7 worm cellular contexts compared by ENCODE assay signal in genomic region chrII:9063350-9063749, ce11.
A peak's percentile ranks its signal among the peaks of the same experiment; 100 is the strongest.
TF ChIP-seq lines count a peak whose summit lies in the region.

No protein-coding gene starts in this region.

TF ChIP-seq in whole organism, L1 larva, 84 proteins besides CTCF, POLR2A, EP300 and RAD21:
- peak; percentile 13 for TF ChIP-seq tbx-2 (tag; optimal IDR thresholded peaks at IDR 0.05; lab: Kevin White, UChicago)
- TF ChIP-seq C04F5.9 (tag; optimal IDR thresholded peaks at IDR 0.05; lab: Kevin White, UChicago), result no peak
- TF ChIP-seq ztf-11 (tag; optimal IDR thresholded peaks at IDR 0.05; lab: Kevin White, UChicago), result peak in 1 of 2 experiments; percentile 58
- no peak for TF ChIP-seq irx-1 (tag; optimal IDR thresholded peaks at IDR 0.05; lab: Kevin White, UChicago)
- no peak for TF ChIP-seq efl-1 (optimal IDR thresholded peaks at IDR 0.05; lab: Kevin White, UChicago)
- TF ChIP-seq efl-1 (GFP tag; optimal IDR thresholded peaks at IDR 0.05 in 1 of 2; lab: Kevin White, UChicago), result no peak
- no peak for TF ChIP-seq fkh-4 (tag; optimal IDR thresholded peaks at IDR 0.05; lab: Kevin White, UChicago; ENCODE audit: borderline replicate concordance)
- TF ChIP-seq nhr-71 (tag; optimal IDR thresholded peaks at IDR 0.05; lab: Kevin White, UChicago), result peak; percentile 7
- no peak for TF ChIP-seq lin-35 (GFP tag; optimal IDR thresholded peaks at IDR 0.05; lab: Kevin White, UChicago)
- TF ChIP-seq swsn-7 (tag; optimal IDR thresholded peaks at IDR 0.05; lab: Kevin White, UChicago), result no peak
- no peak for TF ChIP-seq lin-13 (GFP tag; optimal IDR thresholded peaks at IDR 0.05; lab: Kevin White, UChicago)

TF ChIP-seq in whole organism, L3 larva, 47 proteins besides CTCF, POLR2A, EP300 and RAD21:
- TF ChIP-seq pha-4 (tag; optimal IDR thresholded peaks at IDR 0.05; lab: Kevin White, UChicago) (peak; percentile 54), hmg-11 (tag; optimal IDR thresholded peaks at IDR 0.05; lab: Kevin White, UChicago) (no peak), lsy-12 (tag; optimal IDR thresholded peaks at IDR 0.05; lab: Kevin White, UChicago) (no peak)

TF ChIP-seq in whole organism, L4 larva, 104 proteins besides CTCF, POLR2A, EP300 and RAD21:
- peak in 1 of 2 experiments; percentile 44 for TF ChIP-seq lsy-2 (tag; optimal IDR thresholded peaks at IDR 0.05; lab: Kevin White, UChicago)
- no peak for TF ChIP-seq zfp-3 (GFP tag; conservative IDR thresholded peaks at IDR 0.05; lab: Robert Waterston, UW)
- TF ChIP-seq mep-1 (tag; optimal IDR thresholded peaks at IDR 0.05; lab: Kevin White, UChicago), result peak; percentile 20
- TF ChIP-seq ama-1 (optimal IDR thresholded peaks at IDR 0.05; lab: Kevin White, UChicago), result peak; percentile 13
- peak; percentile 53 for TF ChIP-seq nhr-6 (tag; optimal IDR thresholded peaks at IDR 0.05; lab: Kevin White, UChicago)
- no peak for TF ChIP-seq unc-62 (GFP tag; optimal IDR thresholded peaks at IDR 0.05 in 1 of 2; lab: Kevin White, UChicago)
- no peak for TF ChIP-seq unc-62 (tag; optimal IDR thresholded peaks at IDR 0.05; lab: Kevin White, UChicago)
- TF ChIP-seq mxl-2 (GFP tag; conservative IDR thresholded peaks at IDR 0.05; lab: Robert Waterston, UW), result no peak

TF ChIP-seq in whole organism, early embryonic, 17 proteins besides CTCF, POLR2A, EP300 and RAD21:
- TF ChIP-seq tbx-37 (GFP tag; conservative IDR thresholded peaks at IDR 0.05; lab: Robert Waterston, UW) (no peak), pes-1 (GFP tag; IDR thresholded peaks at IDR 0.05; lab: Robert Waterston, UW) (peak; percentile 46; the same call in 1 of the 2 replicates), B0310.2 (tag; optimal IDR thresholded peaks at IDR 0.05; lab: Kevin White, UChicago) (no peak), ama-1 (optimal IDR thresholded peaks at IDR 0.05; lab: Kevin White, UChicago) (no peak), ceh-13 (GFP tag; optimal IDR thresholded peaks at IDR 0.05; lab: Kevin White, UChicago) (no peak), hnd-1 (tag; optimal IDR thresholded peaks at IDR 0.05; lab: Kevin White, UChicago) (no peak)

TF ChIP-seq in whole organism, late embryonic, 69 proteins besides CTCF, POLR2A, EP300 and RAD21:
- TF ChIP-seq unc-86 (tag; optimal IDR thresholded peaks at IDR 0.05; lab: Kevin White, UChicago) (no peak), hlh-13 (GFP tag; optimal IDR thresholded peaks at IDR 0.05; lab: Kevin White, UChicago) (no peak), sox-2 (GFP tag; IDR thresholded peaks at IDR 0.05; lab: Robert Waterston, UW) (no peak), ceh-22 (tag; optimal IDR thresholded peaks at IDR 0.05; lab: Kevin White, UChicago) (no peak), ahr-1 (tag; optimal IDR thresholded peaks at IDR 0.05; lab: Kevin White, UChicago) (no peak), madf-2 (tag; optimal IDR thresholded peaks at IDR 0.05; lab: Kevin White, UChicago) (no peak), pax-1 (tag; optimal IDR thresholded peaks at IDR 0.05; lab: Kevin White, UChicago) (peak; percentile 23), ref-2 (tag; optimal IDR thresholded peaks at IDR 0.05; lab: Kevin White, UChicago) (peak; percentile 59)

TF ChIP-seq in whole organism, mixed stage, embryonic, 35 proteins besides CTCF, POLR2A, EP300 and RAD21:
- TF ChIP-seq hlh-1 (tag; optimal IDR thresholded peaks at IDR 0.05; lab: Kevin White, UChicago) (peak; percentile 71), cnd-1 (tag; optimal IDR thresholded peaks at IDR 0.05; lab: Kevin White, UChicago) (peak; percentile 81), lsy-2 (tag; optimal IDR thresholded peaks at IDR 0.05; lab: Kevin White, UChicago) (peak; percentile 49), M03D4.4 (tag; optimal IDR thresholded peaks at IDR 0.05; lab: Kevin White, UChicago) (no peak), unc-62 (GFP tag; optimal IDR thresholded peaks at IDR 0.05; lab: Kevin White, UChicago) (peak; percentile 57), drap-1 (GFP tag; optimal IDR thresholded peaks at IDR 0.05; lab: Kevin White, UChicago) (no peak), lin-32 (GFP tag; optimal IDR thresholded peaks at IDR 0.05; lab: Kevin White, UChicago) (peak; percentile 4), zip-8 (tag; optimal IDR thresholded peaks at IDR 0.05; lab: Kevin White, UChicago) (peak; percentile 87), flh-1 (GFP tag; optimal IDR thresholded peaks at IDR 0.05; lab: Kevin White, UChicago) (no peak), nhr-2 (tag; optimal IDR thresholded peaks at IDR 0.05; lab: Kevin White, UChicago) (peak; percentile 92), ceh-39 (tag; optimal IDR thresholded peaks at IDR 0.05; lab: Kevin White, UChicago) (peak; percentile 26), nhr-12 (tag; optimal IDR thresholded peaks at IDR 0.05; lab: Kevin White, UChicago) (peak; percentile 40)

TF ChIP-seq in whole organism, young adult, 124 proteins besides CTCF, POLR2A, EP300 and RAD21:
- TF ChIP-seq ztf-28 (GFP tag; IDR thresholded peaks at IDR 0.05; lab: Robert Waterston, UW) (no peak), Y67H2A.10 (GFP tag; conservative IDR thresholded peaks at IDR 0.05; lab: Robert Waterston, UW) (no peak), Y53G8AR.9 (GFP tag; conservative IDR thresholded peaks at IDR 0.05; lab: Robert Waterston, UW) (0 out of 2 replicates have a peak, but pooled peaks have one; percentile 56)
